Worm (Caenorhabditis elegans): ENCODE data around the gene nhr-213.
"Not testable (repeated sequence)": the region's sequence is repeated elsewhere in the genome, so short reads cannot be mapped to it uniquely, and the experiment has no call there.

The nhr-213 gene

DNA sequence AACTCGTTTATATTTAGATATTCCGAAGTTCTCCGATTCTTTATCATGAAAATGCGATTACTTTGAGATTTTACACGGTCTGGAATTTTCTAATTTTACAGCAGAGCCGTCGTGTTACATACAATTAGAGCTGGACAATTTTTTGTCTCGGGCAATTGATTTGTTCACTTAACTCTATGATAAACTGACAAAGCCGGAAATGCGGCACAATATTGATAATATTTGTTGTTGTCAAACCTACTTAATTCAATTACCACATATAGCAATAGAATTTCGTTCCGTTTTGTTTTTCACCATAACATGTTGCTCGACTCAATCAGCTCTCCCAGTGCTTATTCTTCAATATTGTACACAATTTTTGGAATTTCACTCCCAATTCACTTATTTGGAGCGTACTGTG, 33.5 kb downstream of the nhr-213 start, which contains the start of gene srh-299:
srh-299 (plus strand) TSS at position 301 of the 400 bp plus-strand sequence.
- TF ChIP-seq hmbx-1 (tag; optimal IDR thresholded peaks at IDR 0.05): no peak
- TF ChIP-seq ama-1 (optimal IDR thresholded peaks at IDR 0.05): no peak
- no peak for TF ChIP-seq F13C5.2 (tag; optimal IDR thresholded peaks at IDR 0.05)

DNA sequence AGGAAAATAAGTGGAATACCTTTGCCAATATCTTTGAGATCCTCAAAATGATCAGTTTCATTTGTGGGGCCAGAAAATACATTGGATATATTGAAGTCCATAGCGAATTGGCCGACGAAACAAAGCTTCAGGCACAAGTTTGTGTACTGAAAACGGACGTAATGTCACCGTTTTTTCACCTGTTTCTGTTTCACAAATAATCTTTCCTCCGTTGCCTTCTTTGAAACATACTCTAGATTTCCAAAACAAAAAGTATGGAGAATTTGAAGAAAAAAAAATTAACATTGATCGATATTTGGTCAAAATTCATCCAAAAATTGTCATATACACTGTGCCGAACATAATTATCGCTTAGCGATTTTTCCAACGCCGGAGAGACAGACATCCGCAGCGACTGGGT, 34.0 kb downstream of the nhr-213 start, which contains the start of gene srz-12:
srz-12 (minus strand) TSS at position 101 of the 400 bp plus-strand sequence.
- TF ChIP-seq pes-1 (GFP tag; IDR thresholded peaks at IDR 0.05): no peak
- TF ChIP-seq ama-1 (optimal IDR thresholded peaks at IDR 0.05): no peak
- TF ChIP-seq hmg-4 (GFP tag; optimal IDR thresholded peaks at IDR 0.05): no peak
- no peak for TF ChIP-seq ets-7 (tag; optimal IDR thresholded peaks at IDR 0.05)

DNA sequence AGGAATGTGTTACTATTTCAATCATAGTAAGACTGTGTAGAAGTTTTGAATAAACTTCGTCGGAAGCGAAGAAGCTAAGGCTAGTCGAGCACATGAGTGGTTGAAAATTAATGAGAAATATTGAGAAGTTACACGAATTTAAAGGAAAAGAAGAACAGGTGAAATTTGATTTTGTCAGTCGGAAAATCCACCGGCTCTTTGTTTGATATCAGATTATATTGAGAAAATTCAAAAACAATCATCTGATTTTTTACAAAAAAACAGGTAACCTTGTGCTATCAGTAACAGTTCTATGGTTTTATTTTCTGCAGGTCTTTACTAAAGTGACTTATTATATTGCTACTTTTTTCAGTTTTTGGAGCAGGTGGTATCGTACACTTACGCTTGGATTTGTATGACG, 38.3 kb downstream of the nhr-213 start, which contains the start of gene srh-148:
srh-148 (minus strand) TSS at position 101 of the 400 bp plus-strand sequence.
- TF ChIP-seq ama-1 (optimal IDR thresholded peaks at IDR 0.05) (no peak), pes-1 (GFP tag; IDR thresholded peaks at IDR 0.05) (no peak), scrt-1 (GFP tag; IDR thresholded peaks at IDR 0.05) (no peak), ets-7 (tag; optimal IDR thresholded peaks at IDR 0.05) (no peak), aly-1 (tag; optimal IDR thresholded peaks at IDR 0.05) (no peak), tbx-37 (GFP tag; conservative IDR thresholded peaks at IDR 0.05) (no peak), F13C5.2 (tag; optimal IDR thresholded peaks at IDR 0.05) (no peak), sea-1 (GFP tag; conservative IDR thresholded peaks at IDR 0.05) (no peak)

DNA sequence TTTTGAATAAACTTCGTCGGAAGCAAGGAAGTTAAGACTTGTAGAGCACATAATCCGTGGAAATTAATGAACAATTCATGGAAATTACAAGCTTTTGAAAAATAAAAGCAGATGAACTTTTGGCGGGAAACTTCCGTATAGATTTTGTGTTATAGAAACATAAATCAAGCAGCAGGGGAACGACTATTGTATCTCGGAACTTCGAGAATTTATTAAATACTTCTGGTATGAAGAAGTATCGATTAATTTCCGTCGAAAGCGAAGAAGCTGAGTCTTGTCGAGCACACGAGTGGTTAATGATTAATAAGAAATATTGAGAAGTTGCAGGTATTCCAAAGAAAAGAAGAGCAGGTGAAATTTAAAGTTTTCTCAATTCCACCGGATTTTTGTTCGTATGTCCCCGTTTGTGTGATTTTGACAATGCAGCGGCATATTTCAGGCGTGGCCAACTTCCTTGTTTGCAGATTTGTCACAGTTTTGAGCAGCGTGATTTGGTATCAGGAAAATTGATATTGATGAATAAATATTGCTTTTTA, 46.2 kb downstream of the nhr-213 start, which contains the start of gene srh-147:
srh-147 (minus strand) TSS at position 51 of the 536 bp plus-strand sequence.
- not testable (repeated sequence) for TF ChIP-seq hmbx-1 (tag; optimal IDR thresholded peaks at IDR 0.05); hmg-4 (GFP tag; optimal IDR thresholded peaks at IDR 0.05); tbx-37 (GFP tag; conservative IDR thresholded peaks at IDR 0.05)
